Worm (Caenorhabditis elegans) whole organism, L1 larva: Measurements from ENCODE around the gene Y56A3A.2.
A peak's percentile ranks its signal among the peaks of the same experiment; 100 is the strongest.

Experiments
- C04F5.9 ChIP-seq: sonication (generic microtip); optimal IDR thresholded peaks from 2 replicates; lab custom pipeline; 2016; ENCODE audit warnings: missing genetic modification characterization, missing compliant biosample characterization
- F16B12.6 ChIP-seq: fragments of 150-350 bp; optimal IDR thresholded peaks from 2 replicates; lab custom pipeline; 2014; ENCODE audit warnings: missing biosample characterization, missing genetic modification characterization
- alr-1 ChIP-seq: fragments of 200-800 bp; sonication (Bioruptor generic); optimal IDR thresholded peaks from 2 replicates; lab custom pipeline; 2018; ENCODE audit warnings: borderline replicate concordance, mild to moderate bottlenecking, missing genetic modification characterization, missing compliant biosample characterization
- aly-2 ChIP-seq: fragments of 150-350 bp; optimal IDR thresholded peaks from 2 replicates; lab custom pipeline; 2014; ENCODE audit warnings: missing biosample characterization, missing genetic modification characterization
- ama-1 ChIP-seq: fragments of 150-350 bp; optimal IDR thresholded peaks from 2 replicates; lab custom pipeline; 2014
- ceh-63 ChIP-seq: fragments of 200-800 bp; sonication (Bioruptor generic); optimal IDR thresholded peaks from 2 replicates; lab custom pipeline; 2018; ENCODE audit warnings: mild to moderate bottlenecking, missing genetic modification characterization, missing compliant biosample characterization
- ceh-8 ChIP-seq: fragments of 200-800 bp; sonication (Bioruptor generic); optimal IDR thresholded peaks from 2 replicates; lab custom pipeline; 2018; ENCODE audit warnings: mild to moderate bottlenecking, missing genetic modification characterization, moderate library complexity, missing compliant biosample characterization
- ceh-88 ChIP-seq: fragments of 200-800 bp; sonication (Bioruptor generic); IDR thresholded peaks from 2 replicates; pipeline ENCODE4 v1.3.6; 2022; ENCODE audit warnings: missing genetic modification characterization, missing compliant biosample characterization
- ceh-90 ChIP-seq: sonication (generic microtip); optimal IDR thresholded peaks from 2 replicates; lab custom pipeline; 2016; ENCODE audit warnings: missing genetic modification characterization, missing compliant biosample characterization
- ces-1 ChIP-seq: fragments of 150-350 bp; optimal IDR thresholded peaks from 2 replicates; lab custom pipeline; 2014; ENCODE audit warnings: missing biosample characterization, missing genetic modification reagents, missing genetic modification characterization
- dpl-1 ChIP-seq, 3 experiments: fragments of 150-350 bp in 2 of 3; sonication (generic microtip) in 1 of 3; optimal IDR thresholded peaks; 2 replicates each; lab custom pipeline; 2014 to 2017; ENCODE audit warnings: missing biosample characterization in 3 of 3, missing genetic modification characterization in 3 of 3, missing genetic modification reagents in 3 of 3
- dsc-1 ChIP-seq: sonication (generic microtip); optimal IDR thresholded peaks from 2 replicates; lab custom pipeline; 2016; ENCODE audit warnings: mild to moderate bottlenecking, missing genetic modification characterization, missing compliant biosample characterization
- efl-3 ChIP-seq: fragments of 200-800 bp; sonication (Bioruptor generic); optimal IDR thresholded peaks from 2 replicates; lab custom pipeline; 2018; ENCODE audit warnings: mild to moderate bottlenecking, missing genetic modification characterization, missing compliant biosample characterization
- egl-27 ChIP-seq, 2 experiments: fragments of 150-350 bp in 1 of 2; sonication (generic microtip); optimal IDR thresholded peaks; 3 replicates each; lab custom pipeline; 2017 to 2018; ENCODE audit warnings: missing biosample characterization in 2 of 2, missing genetic modification characterization in 2 of 2, missing genetic modification reagents in 2 of 2
- elt-3 ChIP-seq, 6 experiments: fragments of 150-350 bp in 1 of 6; sonication (generic microtip); optimal IDR thresholded peaks; 2 replicates each; lab custom pipeline; 2017 to 2018; ENCODE audit warnings: missing biosample characterization in 6 of 6, missing genetic modification characterization in 6 of 6, inconsistent platforms in 1 of 6
- fos-1 ChIP-seq: fragments of 150-350 bp; optimal IDR thresholded peaks from 2 replicates; lab custom pipeline; 2014; ENCODE audit warnings: missing biosample characterization, missing genetic modification characterization
- grh-1 ChIP-seq: fragments of 200-800 bp; sonication (Bioruptor generic); IDR thresholded peaks from 2 replicates; pipeline ENCODE4 v1.3.6; 2022; ENCODE audit warnings: missing genetic modification reagents, missing genetic modification characterization, missing compliant biosample characterization
- hlh-17 ChIP-seq: fragments of 200-800 bp; sonication (Bioruptor generic); optimal IDR thresholded peaks from 2 replicates; lab custom pipeline; 2018; ENCODE audit warnings: missing genetic modification characterization, mild to moderate bottlenecking, missing compliant biosample characterization, moderate library complexity, borderline replicate concordance
- hlh-4 ChIP-seq: sonication (generic microtip); optimal IDR thresholded peaks from 2 replicates; lab custom pipeline; 2016; ENCODE audit warnings: mild to moderate bottlenecking, missing genetic modification characterization, missing compliant biosample characterization
- hpl-2 ChIP-seq: fragments of 150-350 bp; optimal IDR thresholded peaks from 2 replicates; lab custom pipeline; 2014; ENCODE audit warnings: missing biosample characterization, missing genetic modification reagents, missing genetic modification characterization
- irx-1 ChIP-seq: sonication (generic microtip); optimal IDR thresholded peaks from 2 replicates; lab custom pipeline; 2016; ENCODE audit warnings: missing genetic modification characterization, missing compliant biosample characterization
- isw-1 ChIP-seq: fragments of 200-800 bp; sonication (Bioruptor generic); IDR thresholded peaks from 2 replicates; pipeline ENCODE4 v1.3.6; 2022; ENCODE audit warnings: missing genetic modification characterization, missing compliant biosample characterization
- lin-13 ChIP-seq: fragments of 150-350 bp; optimal IDR thresholded peaks from 2 replicates; lab custom pipeline; 2014; ENCODE audit warnings: missing biosample characterization, missing genetic modification reagents, missing genetic modification characterization
- lin-14 ChIP-seq: fragments of 200-800 bp; sonication (Bioruptor generic); optimal IDR thresholded peaks from 2 replicates; lab custom pipeline; 2018; ENCODE audit warnings: mild to moderate bottlenecking, missing genetic modification characterization, moderate library complexity, missing compliant biosample characterization
- lin-15B ChIP-seq: fragments of 150-350 bp; sonication (generic microtip); optimal IDR thresholded peaks from 3 replicates; lab custom pipeline; 2014; ENCODE audit warnings: missing biosample characterization, missing genetic modification characterization
- lin-35 ChIP-seq, 2 experiments: fragments of 150-350 bp; optimal IDR thresholded peaks; 2 replicates each; lab custom pipeline; 2014; ENCODE audit warnings: missing biosample characterization in 2 of 2, missing genetic modification characterization in 2 of 2, missing genetic modification reagents in 2 of 2
- lin-39 ChIP-seq: fragments of 150-350 bp; optimal IDR thresholded peaks from 2 replicates; lab custom pipeline; 2014; ENCODE audit warnings: missing biosample characterization, missing genetic modification reagents, missing genetic modification characterization
- lir-3 ChIP-seq: sonication (generic microtip); optimal IDR thresholded peaks from 2 replicates; lab custom pipeline; 2016; ENCODE audit warnings: mild to moderate bottlenecking, missing genetic modification characterization, moderate library complexity, missing compliant biosample characterization; ENCODE audit not compliant: poor library complexity
- mab-9 ChIP-seq: fragments of 200-800 bp; sonication (Bioruptor generic); IDR thresholded peaks from 2 replicates; pipeline ENCODE4 v1.3.6; 2022; ENCODE audit warnings: missing genetic modification reagents, missing genetic modification characterization, missing compliant biosample characterization
- mdl-1 ChIP-seq, 2 experiments: fragments of 150-350 bp; optimal IDR thresholded peaks; 2 replicates each; lab custom pipeline; 2014 to 2017; ENCODE audit warnings: missing biosample characterization in 2 of 2, missing genetic modification characterization in 2 of 2, inconsistent platforms in 1 of 2
- mef-2 ChIP-seq: fragments of 150-350 bp; optimal IDR thresholded peaks from 2 replicates; lab custom pipeline; 2014; ENCODE audit warnings: missing biosample characterization, missing genetic modification characterization
- nhr-11 ChIP-seq: fragments of 150-350 bp; optimal IDR thresholded peaks from 2 replicates; lab custom pipeline; 2014; ENCODE audit warnings: missing biosample characterization, missing genetic modification characterization
- nhr-12 ChIP-seq: sonication (generic microtip); optimal IDR thresholded peaks from 2 replicates; lab custom pipeline; 2017; ENCODE audit warnings: missing biosample characterization, missing genetic modification characterization
- nhr-19 ChIP-seq: fragments of 200-800 bp; sonication (Bioruptor generic); conservative IDR thresholded peaks from 2 replicates; pipeline ENCODE4 v1.3.6; 2022; ENCODE audit warnings: missing genetic modification characterization, missing compliant biosample characterization
- nhr-20 ChIP-seq: sonication (generic microtip); optimal IDR thresholded peaks from 2 replicates; lab custom pipeline; 2016; ENCODE audit warnings: mild to moderate bottlenecking, missing genetic modification characterization, missing compliant biosample characterization
- nhr-237 ChIP-seq: fragments of 150-350 bp; optimal IDR thresholded peaks from 2 replicates; lab custom pipeline; 2014; ENCODE audit warnings: missing biosample characterization, missing genetic modification characterization
- nhr-71 ChIP-seq: sonication (generic microtip); optimal IDR thresholded peaks from 2 replicates; lab custom pipeline; 2016; ENCODE audit warnings: mild to moderate bottlenecking, missing genetic modification characterization, moderate library complexity, missing compliant biosample characterization
- nhr-84 ChIP-seq: sonication (generic microtip); optimal IDR thresholded peaks from 2 replicates; lab custom pipeline; 2017; ENCODE audit warnings: missing biosample characterization, missing genetic modification characterization
- pax-3 ChIP-seq: fragments of 200-800 bp; sonication (Bioruptor generic); optimal IDR thresholded peaks from 2 replicates; lab custom pipeline; 2018; ENCODE audit warnings: mild to moderate bottlenecking, missing genetic modification characterization, moderate library complexity, missing compliant biosample characterization
- pqm-1 ChIP-seq: sonication (generic microtip); optimal IDR thresholded peaks from 3 replicates; lab custom pipeline; 2017; ENCODE audit warnings: missing biosample characterization, missing genetic modification characterization
- skn-1 ChIP-seq: fragments of 150-350 bp; optimal IDR thresholded peaks from 2 replicates; lab custom pipeline; 2014; ENCODE audit warnings: missing biosample characterization, missing genetic modification characterization
- snpc-4 ChIP-seq: fragments of 150-350 bp; optimal IDR thresholded peaks from 2 replicates; lab custom pipeline; 2014; ENCODE audit warnings: missing biosample characterization, missing genetic modification characterization
- snu-23 ChIP-seq: sonication (generic microtip); optimal IDR thresholded peaks from 2 replicates; lab custom pipeline; 2016; ENCODE audit warnings: missing genetic modification characterization, missing compliant biosample characterization
- sup-37 ChIP-seq: fragments of 200-800 bp; sonication (Bioruptor generic); optimal IDR thresholded peaks from 2 replicates; lab custom pipeline; 2018; ENCODE audit warnings: mild to moderate bottlenecking, missing genetic modification characterization, missing compliant biosample characterization
- swsn-7 ChIP-seq: sonication (generic microtip); optimal IDR thresholded peaks from 2 replicates; lab custom pipeline; 2016; ENCODE audit warnings: missing genetic modification characterization, missing compliant biosample characterization
- tlp-1 ChIP-seq: fragments of 150-350 bp; optimal IDR thresholded peaks from 2 replicates; lab custom pipeline; 2014; ENCODE audit warnings: missing biosample characterization, missing genetic modification characterization
- unc-130 ChIP-seq: fragments of 150-350 bp; optimal IDR thresholded peaks from 2 replicates; lab custom pipeline; 2017; ENCODE audit warnings: missing biosample characterization, missing genetic modification characterization, inconsistent platforms
- unc-30 ChIP-seq: sonication (generic microtip); optimal IDR thresholded peaks from 2 replicates; lab custom pipeline; 2017; ENCODE audit warnings: missing biosample characterization, missing genetic modification characterization
- unc-62 ChIP-seq: fragments of 150-350 bp; optimal IDR thresholded peaks from 2 replicates; lab custom pipeline; 2014; ENCODE audit warnings: missing biosample characterization, missing genetic modification reagents, missing genetic modification characterization
- unc-86 ChIP-seq: sonication (generic microtip); optimal IDR thresholded peaks from 2 replicates; lab custom pipeline; 2016; ENCODE audit warnings: missing genetic modification characterization, missing compliant biosample characterization
- xbp-1 ChIP-seq: sonication (generic microtip); optimal IDR thresholded peaks from 2 replicates; lab custom pipeline; 2016; ENCODE audit warnings: missing genetic modification characterization, missing compliant biosample characterization
- zag-1 ChIP-seq: fragments of 150-350 bp; optimal IDR thresholded peaks from 2 replicates; lab custom pipeline; 2014; ENCODE audit warnings: missing biosample characterization, missing genetic modification characterization
- ztf-11 ChIP-seq, 2 experiments: sonication (generic microtip); optimal IDR thresholded peaks; 2 replicates each; lab custom pipeline; 2016 to 2017; ENCODE audit warnings: missing genetic modification characterization in 2 of 2, missing biosample characterization in 1 of 2, missing compliant biosample characterization in 1 of 2
- ztf-4 ChIP-seq: fragments of 150-350 bp; optimal IDR thresholded peaks from 2 replicates; lab custom pipeline; 2014; ENCODE audit warnings: missing biosample characterization, missing genetic modification characterization

Gene Y56A3A.2

ce11 chrIII:11811839-11812238 lies 50.2 kb downstream of the Y56A3A.2 start:
- TF ChIP-seq lin-13 (GFP tag; lab: Kevin White, UChicago) (no peak), xbp-1 (tag; lab: Kevin White, UChicago) (no peak), ceh-63 (no peak), egl-27 (tag; optimal IDR thresholded peaks at IDR 0.05; lab: Kevin White, UChicago) (no peak), mdl-1 (tag; optimal IDR thresholded peaks at IDR 0.05; lab: Kevin White, UChicago) (peak in 1 of 2 experiments; percentile 24), aly-2 (tag; lab: Kevin White, UChicago) (no peak), lin-39 (tag; lab: Kevin White, UChicago) (no peak), unc-86 (tag; lab: Kevin White, UChicago) (no peak), ama-1 (lab: Kevin White, UChicago) (no peak), pqm-1 (tag; lab: Kevin White, UChicago) (no peak), alr-1 (tag; lab: Kevin White, UChicago) (no peak), snu-23 (GFP tag; lab: Kevin White, UChicago) (peak; percentile 61), nhr-84 (tag; lab: Kevin White, UChicago) (no peak), hpl-2 (GFP tag; lab: Kevin White, UChicago) (no peak), nhr-19 (GFP tag; lab: Robert Waterston, UW) (no peak), nhr-12 (tag; lab: Kevin White, UChicago) (no peak), dsc-1 (no peak), isw-1 (GFP tag; lab: Robert Waterston, UW) (no peak), nhr-237 (tag; lab: Kevin White, UChicago) (no peak), snpc-4 (peak; percentile 31), lir-3 (tag; lab: Kevin White, UChicago) (no peak), mef-2 (tag; lab: Kevin White, UChicago) (no peak), elt-3 (tag; optimal IDR thresholded peaks at IDR 0.05; lab: Kevin White, UChicago) (peak in 1 of 6 experiments; percentile 62), ceh-8 (GFP tag; lab: Kevin White, UChicago) (peak; percentile 17), sup-37 (GFP tag; lab: Kevin White, UChicago) (no peak), unc-30 (tag; lab: Kevin White, UChicago) (no peak), C04F5.9 (tag; lab: Kevin White, UChicago) (no peak), lin-35 (GFP tag; optimal IDR thresholded peaks at IDR 0.05; lab: Kevin White, UChicago) (peak; percentile 18 to 48), dpl-1 (GFP tag; optimal IDR thresholded peaks at IDR 0.05; lab: Kevin White, UChicago) (peak; percentile 26 to 43 (median 31)), hlh-17 (GFP tag; lab: Kevin White, UChicago) (no peak), skn-1 (tag; lab: Kevin White, UChicago) (no peak), nhr-11 (tag; lab: Kevin White, UChicago) (no peak), swsn-7 (tag; lab: Kevin White, UChicago) (no peak), hlh-4 (tag; lab: Kevin White, UChicago) (no peak), F16B12.6 (tag; lab: Kevin White, UChicago) (no peak), ceh-90 (no peak), fos-1 (tag; lab: Kevin White, UChicago) (no peak), unc-62 (GFP tag; lab: Kevin White, UChicago) (no peak), ceh-88 (no peak), nhr-71 (peak; percentile 39), unc-130 (tag; lab: Kevin White, UChicago) (no peak), nhr-20 (peak; percentile 42), ces-1 (no peak), efl-3 (GFP tag; lab: Kevin White, UChicago) (no peak), lin-14 (peak; percentile 80), mab-9 (GFP tag; lab: Robert Waterston, UW) (no peak), zag-1 (no peak), pax-3 (tag; lab: Kevin White, UChicago) (no peak), irx-1 (tag; lab: Kevin White, UChicago) (no peak), tlp-1 (tag; lab: Kevin White, UChicago) (no peak), ztf-11 (tag; optimal IDR thresholded peaks at IDR 0.05; lab: Kevin White, UChicago) (no peak), ztf-4 (tag; lab: Kevin White, UChicago) (no peak), lin-15B (tag; lab: Kevin White, UChicago) (no peak), grh-1 (GFP tag; lab: Robert Waterston, UW) (no peak)
